Worm (Caenorhabditis elegans): ENCODE measurements around the gene nhr-70.

ce11 chrV:18585102-18585501 lies 31.3 kb upstream of the nhr-70 start:
- no peak for TF ChIP-seq elt-3 (tag; optimal IDR thresholded peaks at IDR 0.05)
- TF ChIP-seq mep-1 (tag; optimal IDR thresholded peaks at IDR 0.05), result no peak
- TF ChIP-seq nhr-28 (tag; optimal IDR thresholded peaks at IDR 0.05), result no peak
- no peak for TF ChIP-seq blmp-1 (tag; optimal IDR thresholded peaks at IDR 0.05)
- no peak for TF ChIP-seq unc-62 (GFP tag; optimal IDR thresholded peaks at IDR 0.05)
- no peak for TF ChIP-seq mls-2 (tag; optimal IDR thresholded peaks at IDR 0.05)
- TF ChIP-seq nhr-12 (tag; optimal IDR thresholded peaks at IDR 0.05), result no peak
